Comparison of ENCODE assay signal across 5 worm cellular contexts in the genomic region with DNA sequence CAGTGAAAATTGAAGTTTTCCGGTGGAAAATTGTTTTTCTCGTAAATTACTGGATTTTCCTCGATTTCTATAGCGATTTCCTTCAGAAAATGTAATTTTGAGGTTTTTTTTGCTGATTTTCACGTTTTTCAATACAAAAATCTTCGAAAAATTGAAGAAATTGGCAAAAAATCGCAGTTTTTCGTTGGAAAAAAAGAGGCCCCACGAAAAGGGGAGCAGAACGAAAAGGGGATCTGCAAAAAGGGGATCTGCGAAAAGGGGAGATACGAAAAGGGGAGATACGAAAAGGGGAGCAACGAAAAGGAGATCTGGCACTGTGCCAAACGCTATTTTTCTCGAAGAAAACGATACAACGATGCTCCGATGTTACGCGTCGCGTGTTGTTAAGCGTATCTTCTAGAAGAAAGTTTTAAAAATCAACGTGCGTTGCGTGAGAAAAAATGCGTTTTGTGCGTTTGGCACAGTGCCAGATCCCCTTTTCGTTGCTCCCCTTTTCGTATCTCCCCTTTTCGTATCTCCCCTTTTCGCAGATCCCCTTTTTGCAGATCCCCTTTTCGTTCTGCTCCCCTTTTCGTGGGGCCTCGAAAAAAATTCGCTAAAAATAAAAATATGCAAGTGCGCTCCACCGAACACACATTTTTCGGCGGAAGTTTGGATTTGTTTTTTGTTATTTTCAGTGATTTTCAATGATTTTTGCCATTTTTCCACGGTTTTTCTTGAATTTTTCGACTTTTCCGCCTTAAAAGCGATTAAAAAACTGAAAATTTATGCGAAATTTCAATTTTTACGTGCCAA.
A peak's percentile ranks its signal among the peaks of the same experiment; 100 is the strongest.
TF ChIP-seq lines count a peak whose summit lies in the region.

No protein-coding gene starts in this region.

TF ChIP-seq in whole organism, L1 larva, 84 proteins besides CTCF, POLR2A, EP300 and RAD21 (continues in another document):
- TF ChIP-seq rnt-1 (tag; optimal IDR thresholded peaks at IDR 0.05; lab: Kevin White, UChicago): peak; percentile 88
- TF ChIP-seq swsn-7 (tag; optimal IDR thresholded peaks at IDR 0.05; lab: Kevin White, UChicago): peak; percentile 40
- TF ChIP-seq unc-86 (tag; optimal IDR thresholded peaks at IDR 0.05; lab: Kevin White, UChicago): peak; percentile 46
- TF ChIP-seq blmp-1 (tag; optimal IDR thresholded peaks at IDR 0.05; lab: Kevin White, UChicago): peak; percentile 31
- TF ChIP-seq dpl-1 (GFP tag; optimal IDR thresholded peaks at IDR 0.05; lab: Kevin White, UChicago): peak; percentile 61 to 83 (median 75)
- TF ChIP-seq ztf-11 (tag; optimal IDR thresholded peaks at IDR 0.05; lab: Kevin White, UChicago): peak in 1 of 2 experiments; percentile 77
- peak; percentile 50 to 91 for TF ChIP-seq lin-35 (GFP tag; optimal IDR thresholded peaks at IDR 0.05; lab: Kevin White, UChicago)
- TF ChIP-seq C16A3.4 (tag; optimal IDR thresholded peaks at IDR 0.05; lab: Kevin White, UChicago): peak; percentile 32
- peak; percentile 34 for TF ChIP-seq lin-15B (tag; optimal IDR thresholded peaks at IDR 0.05; lab: Kevin White, UChicago)
- TF ChIP-seq egl-13 (tag; optimal IDR thresholded peaks at IDR 0.05; lab: Kevin White, UChicago): peak; percentile 49
- peak; percentile 76 for TF ChIP-seq mab-9 (GFP tag; IDR thresholded peaks at IDR 0.05; lab: Robert Waterston, UW)
- peak; percentile 69 for TF ChIP-seq isw-1 (GFP tag; IDR thresholded peaks at IDR 0.05; lab: Robert Waterston, UW)
- 0 out of 2 replicates have a peak, but pooled peaks have one; percentile 23 for TF ChIP-seq grh-1 (GFP tag; IDR thresholded peaks at IDR 0.05; lab: Robert Waterston, UW)
- peak; percentile 49 for TF ChIP-seq nhr-90 (tag; optimal IDR thresholded peaks at IDR 0.05; lab: Kevin White, UChicago; ENCODE audit: poor library complexity)
- TF ChIP-seq mep-1 (tag; optimal IDR thresholded peaks at IDR 0.05; lab: Kevin White, UChicago): peak; percentile 24

TF ChIP-seq in whole organism, L3 larva, 47 proteins besides CTCF, POLR2A, EP300 and RAD21:
- TF ChIP-seq pha-4 (tag; optimal IDR thresholded peaks at IDR 0.05; lab: Kevin White, UChicago): peak; percentile 23
- TF ChIP-seq lin-15B (tag; optimal IDR thresholded peaks at IDR 0.05; lab: Kevin White, UChicago): peak; percentile 45
- peak; percentile 24 for TF ChIP-seq lin-39 (tag; optimal IDR thresholded peaks at IDR 0.05; lab: Kevin White, UChicago)
- peak; percentile 56 for TF ChIP-seq lsy-12 (tag; optimal IDR thresholded peaks at IDR 0.05; lab: Kevin White, UChicago)
- TF ChIP-seq nhr-23 (tag; optimal IDR thresholded peaks at IDR 0.05; lab: Kevin White, UChicago): peak; percentile 18
TF ChIP-seq in whole organism, L3 larva: peak in this region for 5; not testable (repeated sequence) for 42.

TF ChIP-seq in whole organism, early embryonic, 17 proteins besides CTCF, POLR2A, EP300 and RAD21:
- TF ChIP-seq pes-1 (GFP tag; IDR thresholded peaks at IDR 0.05; lab: Robert Waterston, UW) (peak; percentile 62; the same call in 1 of the 2 replicates), ets-7 (tag; optimal IDR thresholded peaks at IDR 0.05; lab: Kevin White, UChicago) (peak; percentile 4), sea-1 (GFP tag; conservative IDR thresholded peaks at IDR 0.05; lab: Robert Waterston, UW) (0 out of 2 replicates have a peak, but pooled peaks have one; percentile 9)

TF ChIP-seq in whole organism, midembryonic, 9 proteins besides CTCF, POLR2A, EP300 and RAD21:
- TF ChIP-seq klf-2 (GFP tag; conservative IDR thresholded peaks at IDR 0.05; lab: Robert Waterston, UW) (0 out of 2 replicates have a peak, but pooled peaks have one; percentile 42), ztf-23 (GFP tag; IDR thresholded peaks at IDR 0.05; lab: Robert Waterston, UW) (peak; percentile 62; the same call in 1 of the 2 replicates), flt-1 (GFP tag; IDR thresholded peaks at IDR 0.05; lab: Robert Waterston, UW) (0 out of 2 replicates have a peak, but pooled peaks have one; percentile 44), T22C8.4 (GFP tag; IDR thresholded peaks at IDR 0.05; lab: Robert Waterston, UW) (0 out of 2 replicates have a peak, but pooled peaks have one; percentile 7), cog-1 (tag; optimal IDR thresholded peaks at IDR 0.05; lab: Kevin White, UChicago) (peak; percentile 5)

TF ChIP-seq in whole organism, young adult, 124 proteins besides CTCF, POLR2A, EP300 and RAD21:
- TF ChIP-seq ceh-91 (GFP tag; IDR thresholded peaks at IDR 0.05; lab: Robert Waterston, UW) (peak; percentile 85), lir-1 (GFP tag; conservative IDR thresholded peaks at IDR 0.05; lab: Robert Waterston, UW) (peak; percentile 71; the same call in 1 of the 2 replicates), Y53G8AR.9 (GFP tag; conservative IDR thresholded peaks at IDR 0.05; lab: Robert Waterston, UW) (peak; percentile 67; the same call in 1 of the 2 replicates), attf-6 (GFP tag; IDR thresholded peaks at IDR 0.05; lab: Robert Waterston, UW) (0 out of 2 replicates have a peak, but pooled peaks have one; percentile 55), dpl-1 (GFP tag; optimal IDR thresholded peaks at IDR 0.05; lab: Kevin White, UChicago) (peak; percentile 15), rcor-1 (GFP tag; IDR thresholded peaks at IDR 0.05; lab: Robert Waterston, UW) (peak; percentile 84), K11D2.4 (GFP tag; IDR thresholded peaks at IDR 0.05; lab: Robert Waterston, UW) (peak; percentile 60), ceh-27 (GFP tag; optimal IDR thresholded peaks at IDR 0.05; lab: Kevin White, UChicago) (peak; percentile 50), K12H6.12 (tag; optimal IDR thresholded peaks at IDR 0.05; lab: Kevin White, UChicago) (peak; percentile 42), efl-1 (GFP tag; optimal IDR thresholded peaks at IDR 0.05; lab: Kevin White, UChicago) (peak; percentile 31), bed-2 (GFP tag; IDR thresholded peaks at IDR 0.05; lab: Robert Waterston, UW) (peak; percentile 63), lin-54 (GFP tag; optimal IDR thresholded peaks at IDR 0.05; lab: Kevin White, UChicago) (peak; percentile 69), madf-6 (GFP tag; IDR thresholded peaks at IDR 0.05; lab: Robert Waterston, UW) (peak; percentile 63), egrh-3 (GFP tag; IDR thresholded peaks at IDR 0.05; lab: Robert Waterston, UW) (peak; percentile 66), tlf-1 (GFP tag; optimal IDR thresholded peaks at IDR 0.05; lab: Kevin White, UChicago) (peak; percentile 3), madf-3 (GFP tag; IDR thresholded peaks at IDR 0.05; lab: Robert Waterston, UW) (peak; percentile 84; the same call in 1 of the 2 replicates), hsf-1 (GFP tag; IDR thresholded peaks at IDR 0.05; lab: Robert Waterston, UW) (peak; percentile 90), lin-40 (tag; optimal IDR thresholded peaks at IDR 0.05; lab: Kevin White, UChicago) (peak; percentile 46), D2030.7 (GFP tag; IDR thresholded peaks at IDR 0.05; lab: Robert Waterston, UW) (peak; percentile 99), ekl-4 (GFP tag; IDR thresholded peaks at IDR 0.05; lab: Robert Waterston, UW) (peak; percentile 46; the same call in 1 of the 2 replicates), dox-1 (GFP tag; IDR thresholded peaks at IDR 0.05; lab: Robert Waterston, UW) (peak; percentile 95), unc-130 (GFP tag; optimal IDR thresholded peaks at IDR 0.05; lab: Kevin White, UChicago) (peak; percentile 46), hmg-1.2 (GFP tag; IDR thresholded peaks at IDR 0.05; lab: Robert Waterston, UW) (peak; percentile 23), B0019.2 (GFP tag; conservative IDR thresholded peaks at IDR 0.05; lab: Robert Waterston, UW) (peak; percentile 79), snpc-3.4 (tag; optimal IDR thresholded peaks at IDR 0.05; lab: Kevin White, UChicago) (peak; percentile 7), C17E4.6 (GFP tag; IDR thresholded peaks at IDR 0.05; lab: Robert Waterston, UW) (peak; percentile 56; the same call in 1 of the 2 replicates), attf-3 (GFP tag; conservative IDR thresholded peaks at IDR 0.05; lab: Robert Waterston, UW) (peak; percentile 77), zim-3 (tag; optimal IDR thresholded peaks at IDR 0.05; lab: Kevin White, UChicago) (peak; percentile 18), cebp-1 (GFP tag; IDR thresholded peaks at IDR 0.05; lab: Robert Waterston, UW) (peak; percentile 65), cebp-1 (tag; optimal IDR thresholded peaks at IDR 0.05; lab: Kevin White, UChicago) (peak; percentile 35), madf-8 (GFP tag; conservative IDR thresholded peaks at IDR 0.05; lab: Robert Waterston, UW) (0 out of 2 replicates have a peak, but pooled peaks have one; percentile 25), ztf-18 (tag; optimal IDR thresholded peaks at IDR 0.05; lab: Kevin White, UChicago) (peak; percentile 24), Y67H2A.10 (GFP tag; conservative IDR thresholded peaks at IDR 0.05; lab: Robert Waterston, UW) (peak; percentile 74), pbrm-1 (GFP tag; IDR thresholded peaks at IDR 0.05; lab: Robert Waterston, UW) (peak; percentile 83), Y79H2A.3 (GFP tag; conservative IDR thresholded peaks at IDR 0.05; lab: Robert Waterston, UW) (peak; percentile 61; the same call in 1 of the 2 replicates), ztf-28 (GFP tag; IDR thresholded peaks at IDR 0.05; lab: Robert Waterston, UW) (peak; percentile 90), Y95B8A.8 (GFP tag; IDR thresholded peaks at IDR 0.05; lab: Robert Waterston, UW) (peak; percentile 78; the same call in 1 of the 2 replicates), F49E8.2 (tag; optimal IDR thresholded peaks at IDR 0.05; lab: Kevin White, UChicago; ENCODE audit: insufficient read depth) (peak; percentile 11), mcd-1 (GFP tag; IDR thresholded peaks at IDR 0.05; lab: Robert Waterston, UW) (peak; percentile 96), athp-1 (tag; optimal IDR thresholded peaks at IDR 0.05; lab: Kevin White, UChicago) (peak; percentile 0), aptf-2 (GFP tag; conservative IDR thresholded peaks at IDR 0.05; lab: Robert Waterston, UW) (peak; percentile 80), ztf-25 (GFP tag; IDR thresholded peaks at IDR 0.05; lab: Robert Waterston, UW) (peak; percentile 68; the same call in 1 of the 2 replicates), lin-26 (GFP tag; IDR thresholded peaks at IDR 0.05; lab: Robert Waterston, UW) (peak; percentile 71), ceh-100 (GFP tag; IDR thresholded peaks at IDR 0.05; lab: Robert Waterston, UW) (peak; percentile 99), madf-10 (tag; optimal IDR thresholded peaks at IDR 0.05; lab: Kevin White, UChicago) (peak; percentile 21), F33H1.4 (GFP tag; IDR thresholded peaks at IDR 0.05; lab: Robert Waterston, UW) (peak; percentile 64), lsl-1 (GFP tag; optimal IDR thresholded peaks at IDR 0.05; lab: Kevin White, UChicago) (peak; percentile 14), attf-5 (GFP tag; optimal IDR thresholded peaks at IDR 0.05; lab: Kevin White, UChicago) (peak; percentile 52)
